Worm (Caenorhabditis elegans): ENCODE results near the gene F28H6.4.

DNA sequence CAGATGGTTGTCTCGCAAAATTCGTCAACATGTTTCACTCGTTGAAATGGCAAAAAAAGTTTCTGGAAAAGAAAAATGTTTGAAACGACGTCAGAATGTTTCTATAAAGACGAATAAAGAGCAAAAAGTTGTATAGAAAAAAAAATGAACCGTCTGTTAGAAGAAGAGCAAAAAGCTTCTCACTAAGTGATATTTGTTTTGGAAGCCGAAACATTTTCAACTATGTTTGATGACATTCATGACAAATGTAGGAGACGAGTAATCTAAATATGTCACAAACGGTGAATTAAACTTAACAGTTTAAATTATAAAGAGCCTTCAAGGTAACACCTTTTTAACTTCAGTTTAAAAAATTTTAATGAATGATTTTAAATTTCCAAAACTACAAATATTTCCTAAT lies 12.4 kb downstream of the F28H6.4 start, which contains the start of gene nkat-1:
- TF ChIP-seq ama-1 (optimal IDR thresholded peaks at IDR 0.05) (no peak), ceh-22 (tag; optimal IDR thresholded peaks at IDR 0.05) (no peak), dve-1 (tag; optimal IDR thresholded peaks at IDR 0.05) (no peak), hlh-13 (GFP tag; optimal IDR thresholded peaks at IDR 0.05) (no peak), nhr-11 (tag; optimal IDR thresholded peaks at IDR 0.05) (no peak), hlh-15 (tag; optimal IDR thresholded peaks at IDR 0.05) (no peak), dmd-4 (tag; optimal IDR thresholded peaks at IDR 0.05; ENCODE audit: borderline replicate concordance) (no peak), zip-5 (tag; optimal IDR thresholded peaks at IDR 0.05) (no peak), fkh-10 (GFP tag; optimal IDR thresholded peaks at IDR 0.05) (no peak), nhr-232 (tag; optimal IDR thresholded peaks at IDR 0.05) (no peak), sdc-2 (tag; optimal IDR thresholded peaks at IDR 0.05) (no peak), pag-3 (tag; optimal IDR thresholded peaks at IDR 0.05; ENCODE audit: borderline replicate concordance) (no peak)

All from whole organism, late embryonic.